Fruit fly (Drosophila melanogaster): ENCODE results near the gene Prp3.

dm6 chr3L:19869698-19870097, 40.4 kb upstream of the Prp3 start:
- TF ChIP-seq Lpt (GFP tag; optimal IDR thresholded peaks at IDR 0.05), result no peak
- TF ChIP-seq Gug (GFP tag; IDR thresholded peaks at IDR 0.05), result no peak
- TF ChIP-seq Ets96B (tag; optimal IDR thresholded peaks at IDR 0.05), result no peak
- peak; percentile 22 for TF ChIP-seq cyc (GFP tag; optimal IDR thresholded peaks at IDR 0.05)
- no peak for TF ChIP-seq Eip93F (GFP tag; optimal IDR thresholded peaks at IDR 0.05)
- TF ChIP-seq CG34406 (GFP tag; optimal IDR thresholded peaks at IDR 0.05), result no peak
- TF ChIP-seq dac (GFP tag; optimal IDR thresholded peaks at IDR 0.05), result no peak
- TF ChIP-seq CG10669 (GFP tag; optimal IDR thresholded peaks at IDR 0.05), result peak; percentile 60
